Worm (Caenorhabditis elegans) whole organism, young adult: Measurements from ENCODE around the gene F16F9.3.

Source experiments
- B0261.1 ChIP-seq: sonication (generic microtip); optimal IDR thresholded peaks from 2 replicates; lab custom pipeline; 2016; ENCODE audit warnings: mild to moderate bottlenecking, missing genetic modification characterization, moderate library complexity, missing compliant biosample characterization
- B0336.3 ChIP-seq: fragments of 200-800 bp; sonication (Bioruptor generic); IDR thresholded peaks from 2 replicates; pipeline ENCODE4 v1.3.6; 2022; ENCODE audit warnings: missing genetic modification characterization, missing compliant biosample characterization
- C17E4.6 ChIP-seq: fragments of 200-800 bp; sonication (Bioruptor generic); IDR thresholded peaks from 2 replicates; pipeline ENCODE4 v1.3.6; 2022; ENCODE audit warnings: missing genetic modification reagents, missing genetic modification characterization, missing compliant biosample characterization
- D2030.7 ChIP-seq: fragments of 200-800 bp; sonication (Bioruptor generic); IDR thresholded peaks from 2 replicates; pipeline ENCODE4 v1.3.6; 2022; ENCODE audit warnings: missing genetic modification reagents, missing genetic modification characterization, missing compliant biosample characterization
- F22D6.2 ChIP-seq: sonication (generic microtip); optimal IDR thresholded peaks from 2 replicates; lab custom pipeline; 2016; ENCODE audit warnings: mild to moderate bottlenecking, missing genetic modification characterization, missing compliant biosample characterization
- F37B4.10 ChIP-seq: fragments of 200-800 bp; sonication (Bioruptor generic); IDR thresholded peaks from 2 replicates; pipeline ENCODE4 v1.3.6; 2022; ENCODE audit warnings: missing genetic modification characterization, missing compliant biosample characterization
- F49E8.2 ChIP-seq: sonication (generic microtip); optimal IDR thresholded peaks from 3 replicates; lab custom pipeline; 2017; ENCODE audit warnings: missing genetic modification characterization, mild to moderate bottlenecking, missing compliant biosample characterization, antibody characterized with exemption, moderate library complexity; ENCODE audit not compliant: insufficient read depth
- T07F8.4 ChIP-seq: sonication (generic microtip); optimal IDR thresholded peaks from 2 replicates; lab custom pipeline; 2016; ENCODE audit warnings: mild to moderate bottlenecking, missing genetic modification characterization, moderate library complexity, missing compliant biosample characterization
- T26A5.8 ChIP-seq: sonication (generic microtip); optimal IDR thresholded peaks from 2 replicates; lab custom pipeline; 2016; ENCODE audit warnings: missing genetic modification characterization, missing compliant biosample characterization
- Y56A3A.18 ChIP-seq: fragments of 200-800 bp; sonication (Bioruptor generic); IDR thresholded peaks from 2 replicates; pipeline ENCODE4 v1.3.6; 2022; ENCODE audit warnings: missing genetic modification reagents, missing genetic modification characterization, missing compliant biosample characterization
- Y67H2A.10 ChIP-seq: fragments of 200-800 bp; sonication (Bioruptor generic); conservative IDR thresholded peaks from 2 replicates; pipeline ENCODE4 v1.3.6; 2022; ENCODE audit warnings: missing genetic modification reagents, missing genetic modification characterization, missing compliant biosample characterization
- ZK185.1 ChIP-seq: sonication (generic microtip); optimal IDR thresholded peaks from 2 replicates; lab custom pipeline; 2016; ENCODE audit warnings: mild to moderate bottlenecking, missing genetic modification characterization, missing compliant biosample characterization; ENCODE audit not compliant: poor library complexity, severe bottlenecking
- ccch-3 ChIP-seq: fragments of 200-800 bp; sonication (Bioruptor generic); optimal IDR thresholded peaks from 2 replicates; lab custom pipeline; 2018; ENCODE audit warnings: mild to moderate bottlenecking, missing genetic modification characterization, missing compliant biosample characterization
- cebp-1 ChIP-seq, 2 experiments: fragments of 200-800 bp in 1 of 2; sonication (Bioruptor generic) in 1 of 2; sonication (generic microtip) in 1 of 2; IDR thresholded peaks in 1 of 2; optimal IDR thresholded peaks in 1 of 2; 2 replicates each; pipeline versions ENCODE4 v1.3.6 to Lab custom; 2017 to 2022; ENCODE audit warnings: missing compliant biosample characterization in 2 of 2, missing genetic modification characterization in 2 of 2, mild to moderate bottlenecking in 1 of 2, missing genetic modification reagents in 1 of 2, moderate library complexity in 1 of 2
- ceh-40 ChIP-seq: fragments of 200-800 bp; sonication (Bioruptor generic); IDR thresholded peaks from 2 replicates; pipeline ENCODE4 v1.3.6; 2022; ENCODE audit warnings: missing genetic modification characterization, missing compliant biosample characterization
- ceh-79 ChIP-seq: sonication (generic microtip); optimal IDR thresholded peaks from 2 replicates; lab custom pipeline; 2017; ENCODE audit warnings: mild to moderate bottlenecking, missing genetic modification characterization, missing compliant biosample characterization
- die-1 ChIP-seq: sonication (generic microtip); optimal IDR thresholded peaks from 2 replicates; lab custom pipeline; 2016; ENCODE audit warnings: missing genotype, mild to moderate bottlenecking, missing genetic modification characterization, missing compliant biosample characterization
- dpff-1 ChIP-seq: sonication (generic microtip); optimal IDR thresholded peaks from 2 replicates; lab custom pipeline; 2017; ENCODE audit warnings: mild to moderate bottlenecking, missing genetic modification characterization, missing compliant biosample characterization
- dpl-1 ChIP-seq: fragments of 150-350 bp; optimal IDR thresholded peaks from 2 replicates; lab custom pipeline; 2014; ENCODE audit warnings: missing biosample characterization, missing genetic modification reagents, missing genetic modification characterization
- egrh-3 ChIP-seq: fragments of 200-800 bp; sonication (Bioruptor generic); IDR thresholded peaks from 2 replicates; pipeline ENCODE4 v1.3.6; 2022; ENCODE audit warnings: missing genetic modification reagents, missing genetic modification characterization, missing compliant biosample characterization
- ekl-4 ChIP-seq: fragments of 200-800 bp; sonication (Bioruptor generic); IDR thresholded peaks from 2 replicates; pipeline ENCODE4 v1.3.6; 2022; ENCODE audit warnings: missing genetic modification reagents, missing genetic modification characterization, missing compliant biosample characterization
- ets-4 ChIP-seq: fragments of 200-800 bp; sonication (Bioruptor generic); optimal IDR thresholded peaks from 2 replicates; lab custom pipeline; 2018; ENCODE audit warnings: mild to moderate bottlenecking, missing genetic modification characterization, missing compliant biosample characterization
- fkh-3 ChIP-seq: sonication (generic microtip); optimal IDR thresholded peaks from 2 replicates; lab custom pipeline; 2016; ENCODE audit warnings: mild to moderate bottlenecking, missing genetic modification characterization, missing compliant biosample characterization
- gei-17 ChIP-seq: fragments of 200-800 bp; sonication (Bioruptor generic); optimal IDR thresholded peaks from 2 replicates; lab custom pipeline; 2018; ENCODE audit warnings: mild to moderate bottlenecking, missing genetic modification characterization, missing compliant biosample characterization
- hlh-26 ChIP-seq: fragments of 200-800 bp; sonication (Bioruptor generic); conservative IDR thresholded peaks from 2 replicates; pipeline ENCODE4 v1.3.6; 2022; ENCODE audit warnings: missing genetic modification reagents, missing genetic modification characterization, missing compliant biosample characterization
- hmg-1.2 ChIP-seq: fragments of 200-800 bp; sonication (Bioruptor generic); IDR thresholded peaks from 2 replicates; pipeline ENCODE4 v1.3.6; 2022; ENCODE audit warnings: missing genetic modification reagents, missing genetic modification characterization, missing compliant biosample characterization
- let-607 ChIP-seq, 2 experiments: fragments of 200-800 bp in 1 of 2; sonication (Bioruptor generic) in 1 of 2; sonication (generic microtip) in 1 of 2; optimal IDR thresholded peaks; 2 replicates each; lab custom pipeline; 2016 to 2018; ENCODE audit warnings: mild to moderate bottlenecking in 2 of 2, missing compliant biosample characterization in 2 of 2, missing genetic modification characterization in 2 of 2, moderate library complexity in 2 of 2, missing genotype in 1 of 2
- lin-40 ChIP-seq: sonication (generic microtip); optimal IDR thresholded peaks from 2 replicates; lab custom pipeline; 2016; ENCODE audit warnings: missing genetic modification characterization, mild to moderate bottlenecking, missing compliant biosample characterization, missing genotype, missing genetic modification reagents
- lsl-1 ChIP-seq: fragments of 200-800 bp; sonication (Bioruptor generic); optimal IDR thresholded peaks from 2 replicates; lab custom pipeline; 2018; ENCODE audit warnings: mild to moderate bottlenecking, missing genetic modification characterization, moderate library complexity, missing compliant biosample characterization
- madf-6 ChIP-seq: fragments of 200-800 bp; sonication (Bioruptor generic); IDR thresholded peaks from 2 replicates; pipeline ENCODE4 v1.3.6; 2022; ENCODE audit warnings: missing genetic modification reagents, missing genetic modification characterization, missing compliant biosample characterization
- madf-8 ChIP-seq: fragments of 200-800 bp; sonication (Bioruptor generic); conservative IDR thresholded peaks from 2 replicates; pipeline ENCODE4 v1.3.6; 2022; ENCODE audit warnings: missing genetic modification reagents, missing genetic modification characterization, missing compliant biosample characterization
- mcd-1 ChIP-seq: fragments of 200-800 bp; sonication (Bioruptor generic); IDR thresholded peaks from 2 replicates; pipeline ENCODE4 v1.3.6; 2022; ENCODE audit warnings: missing genetic modification reagents, missing genetic modification characterization, missing compliant biosample characterization
- mes-4 ChIP-seq: sonication (generic microtip); optimal IDR thresholded peaks from 2 replicates; lab custom pipeline; 2016; ENCODE audit warnings: missing genotype, missing genetic modification characterization, missing compliant biosample characterization
- nfya-1 ChIP-seq: sonication (generic microtip); optimal IDR thresholded peaks from 2 replicates; lab custom pipeline; 2017; ENCODE audit warnings: antibody characterized with exemption, missing compliant biosample characterization, missing genetic modification characterization, borderline replicate concordance; ENCODE audit not compliant: insufficient read depth
- nfya-2 ChIP-seq: fragments of 200-800 bp; sonication (Bioruptor generic); IDR thresholded peaks from 2 replicates; pipeline ENCODE4 v1.3.6; 2022; ENCODE audit warnings: missing genetic modification reagents, missing genetic modification characterization, missing compliant biosample characterization
- nhr-120 ChIP-seq: fragments of 200-800 bp; sonication (Bioruptor generic); IDR thresholded peaks from 2 replicates; pipeline ENCODE4 v1.3.6; 2022; ENCODE audit warnings: missing genetic modification characterization, missing compliant biosample characterization
- nhr-27 ChIP-seq: fragments of 200-800 bp; sonication (Bioruptor generic); optimal IDR thresholded peaks from 2 replicates; lab custom pipeline; 2018; ENCODE audit warnings: mild to moderate bottlenecking, missing genetic modification characterization, moderate library complexity, missing compliant biosample characterization
- nhr-80 ChIP-seq: sonication (generic microtip); optimal IDR thresholded peaks from 2 replicates; lab custom pipeline; 2016; ENCODE audit warnings: missing genetic modification characterization, missing compliant biosample characterization
- rcor-1 ChIP-seq: fragments of 200-800 bp; sonication (Bioruptor generic); IDR thresholded peaks from 2 replicates; pipeline ENCODE4 v1.3.6; 2022; ENCODE audit warnings: missing genetic modification reagents, missing genetic modification characterization, missing compliant biosample characterization
- snpc-1.3 ChIP-seq: sonication (generic microtip); optimal IDR thresholded peaks from 2 replicates; lab custom pipeline; 2017; ENCODE audit warnings: missing genetic modification characterization, mild to moderate bottlenecking, missing compliant biosample characterization, antibody characterized with exemption, moderate library complexity, missing genotype, missing genetic modification reagents; ENCODE audit not compliant: insufficient read depth
- snpc-4 ChIP-seq, 5 experiments: fragments of 150-350 bp in 1 of 5; sonication (generic microtip) in 4 of 5; optimal IDR thresholded peaks; 2 replicates each; lab custom pipeline; 2014 to 2018; ENCODE audit warnings: missing genetic modification characterization in 5 of 5, missing biosample characterization in 3 of 5, antibody characterized with exemption in 2 of 5, mild to moderate bottlenecking in 2 of 5, missing compliant biosample characterization in 2 of 5, missing genotype in 2 of 5, moderate library complexity in 2 of 5, missing genetic modification reagents in 1 of 5
- tbp1 ChIP-seq: fragments of 200-800 bp; sonication (Bioruptor generic); optimal IDR thresholded peaks from 2 replicates; lab custom pipeline; 2018; ENCODE audit warnings: mild to moderate bottlenecking, missing genetic modification characterization, missing compliant biosample characterization
- unc-130 ChIP-seq: sonication (generic microtip); optimal IDR thresholded peaks from 2 replicates; lab custom pipeline; 2016; ENCODE audit warnings: missing genetic modification reagents, missing genetic modification characterization, missing compliant biosample characterization
- ztf-6 ChIP-seq: fragments of 200-800 bp; sonication (Bioruptor generic); IDR thresholded peaks from 2 replicates; pipeline ENCODE4 v1.3.6; 2022; ENCODE audit warnings: missing genetic modification reagents, missing genetic modification characterization, missing compliant biosample characterization

The F16F9.3 gene

ce11 chrX:8417727-8418126, 39.7 kb upstream of the F16F9.3 start (continued):
- TF ChIP-seq snpc-4 (GFP tag; optimal IDR thresholded peaks at IDR 0.05; lab: Kevin White, UChicago) (no peak), snpc-4 (tag; optimal IDR thresholded peaks at IDR 0.05; lab: Kevin White, UChicago) (peak in 1 of 4 experiments; percentile 38), D2030.7 (GFP tag; lab: Robert Waterston, UW) (peak; percentile 60), lin-40 (no peak), Y56A3A.18 (GFP tag; lab: Robert Waterston, UW) (0 out of 2 replicates have a peak, but pooled peaks have one; percentile 35), B0261.1 (tag; lab: Kevin White, UChicago) (peak; percentile 65), snpc-1.3 (tag; lab: Kevin White, UChicago) (peak; percentile 17), mcd-1 (GFP tag; lab: Robert Waterston, UW) (no peak), F49E8.2 (tag; lab: Kevin White, UChicago) (no peak), hmg-1.2 (GFP tag; lab: Robert Waterston, UW) (peak; percentile 33; the same call in 1 of the 2 replicates)

- TF ChIP-seq C17E4.6 (GFP tag; lab: Robert Waterston, UW) (no peak), madf-8 (GFP tag; lab: Robert Waterston, UW) (no peak)
Observed at ce11 chrX:8418382-8418781, 39.0 kb upstream of the F16F9.3 start, which contains the start of gene spp-13. spp-13 (minus strand) TSS chrX:8418524.

ce11 chrX:8419252-8419651, 38.2 kb upstream of the F16F9.3 start:
- TF ChIP-seq gei-17 (GFP tag; lab: Kevin White, UChicago), result no peak
- TF ChIP-seq nhr-120 (GFP tag; lab: Robert Waterston, UW), result no peak
- no peak for TF ChIP-seq ekl-4 (GFP tag; lab: Robert Waterston, UW)
- no peak for TF ChIP-seq ceh-79
- no peak for TF ChIP-seq ets-4 (GFP tag; lab: Kevin White, UChicago)
- TF ChIP-seq die-1, result peak; percentile 57
- no peak for TF ChIP-seq dpff-1 (tag; lab: Kevin White, UChicago)
- TF ChIP-seq ceh-40 (GFP tag; lab: Robert Waterston, UW), result no peak
- no peak for TF ChIP-seq B0336.3 (GFP tag; lab: Robert Waterston, UW)
- TF ChIP-seq dpl-1, result no peak
- TF ChIP-seq madf-6 (GFP tag; lab: Robert Waterston, UW), result no peak
- peak; percentile 81 for TF ChIP-seq B0261.1 (tag; lab: Kevin White, UChicago)
- no peak for TF ChIP-seq ztf-6 (GFP tag; lab: Robert Waterston, UW)
- no peak for TF ChIP-seq ccch-3 (GFP tag; lab: Kevin White, UChicago)
- TF ChIP-seq F37B4.10 (GFP tag; lab: Robert Waterston, UW), result no peak
- TF ChIP-seq tbp1 (GFP tag; lab: Kevin White, UChicago), result peak; percentile 89
- no peak for TF ChIP-seq nhr-27 (tag; lab: Kevin White, UChicago)
- no peak for TF ChIP-seq rcor-1 (GFP tag; lab: Robert Waterston, UW)
- no peak for TF ChIP-seq hlh-26 (GFP tag; lab: Robert Waterston, UW)
- TF ChIP-seq F22D6.2 (tag; lab: Kevin White, UChicago), result no peak
- TF ChIP-seq nhr-80, result peak; percentile 12
- no peak for TF ChIP-seq nfya-2 (GFP tag; lab: Robert Waterston, UW)
- 0 out of 2 replicates have a peak, but pooled peaks have one; percentile 26 for TF ChIP-seq egrh-3 (GFP tag; lab: Robert Waterston, UW)
- TF ChIP-seq Y67H2A.10 (GFP tag; lab: Robert Waterston, UW), result no peak
- no peak for TF ChIP-seq lsl-1
- TF ChIP-seq unc-130 (GFP tag; lab: Kevin White, UChicago), result no peak
- no peak for TF ChIP-seq fkh-3 (tag; lab: Kevin White, UChicago)
- TF ChIP-seq T26A5.8, result no peak
- no peak for TF ChIP-seq T07F8.4 (tag; lab: Kevin White, UChicago)
- TF ChIP-seq mes-4 (tag; lab: Kevin White, UChicago), result no peak
- TF ChIP-seq let-607 (tag; optimal IDR thresholded peaks at IDR 0.05; lab: Kevin White, UChicago), result no peak
- no peak for TF ChIP-seq nfya-1 (tag; lab: Kevin White, UChicago)
- TF ChIP-seq cebp-1 (GFP tag; IDR thresholded peaks at IDR 0.05; lab: Robert Waterston, UW), result no peak
- TF ChIP-seq cebp-1 (tag; optimal IDR thresholded peaks at IDR 0.05; lab: Kevin White, UChicago), result peak; percentile 26
- TF ChIP-seq ZK185.1 (tag; lab: Kevin White, UChicago), result peak; percentile 8
